Worm (Caenorhabditis elegans): ENCODE measurements around the gene frm-2.

DNA sequence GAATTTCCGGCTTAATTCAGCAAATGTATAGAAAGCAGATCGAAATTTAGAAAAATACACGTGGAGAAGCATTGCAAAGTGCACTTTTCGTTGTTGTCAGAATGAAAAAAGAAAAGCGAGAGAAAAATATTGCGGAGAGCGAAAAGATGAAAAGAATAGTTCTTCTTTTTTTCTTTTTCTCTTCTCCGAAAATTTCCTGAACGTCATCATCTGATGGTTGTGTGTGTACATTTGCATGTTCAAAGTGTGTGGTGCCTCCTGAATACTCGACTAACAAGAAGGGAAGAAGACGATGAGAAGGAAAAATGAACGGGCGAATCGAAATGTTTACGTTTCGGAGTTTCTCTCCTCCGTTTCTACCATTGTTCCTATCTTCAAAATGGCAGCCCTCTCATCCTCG lies 8.2 kb upstream of the frm-2 start:
- TF ChIP-seq nhr-11 (tag; optimal IDR thresholded peaks at IDR 0.05), result no peak
- no peak for TF ChIP-seq nhr-67 (tag; optimal IDR thresholded peaks at IDR 0.05)
- TF ChIP-seq unc-62 (GFP tag; optimal IDR thresholded peaks at IDR 0.05), result no peak
- no peak for TF ChIP-seq sea-2 (GFP tag; optimal IDR thresholded peaks at IDR 0.05)
- TF ChIP-seq ztf-11 (tag; optimal IDR thresholded peaks at IDR 0.05), result no peak
- TF ChIP-seq unc-39 (tag; optimal IDR thresholded peaks at IDR 0.05), result no peak
- TF ChIP-seq nhr-76 (tag; optimal IDR thresholded peaks at IDR 0.05), result no peak
